Fruit fly (Drosophila melanogaster) whole organism, embryonic: ENCODE data around the gene Shmt.

Source experiments
- Bteb2 ChIP-seq: fragments of 200-800 bp; sonication (Bioruptor generic); optimal IDR thresholded peaks from 2 replicates; lab custom pipeline; 2016; ENCODE audit warnings: missing biosample characterization, missing genetic modification characterization
- CG1024 ChIP-seq: fragments of 200-800 bp; sonication (Bioruptor generic); IDR thresholded peaks from 2 replicates; pipeline ENCODE4 v1.3.6; 2022; ENCODE audit warnings: missing biosample characterization, missing genetic modification characterization
- CG10321 ChIP-seq: fragments of 200-800 bp; sonication (Bioruptor generic); IDR thresholded peaks from 2 replicates; pipeline ENCODE4 v1.3.6; 2022; ENCODE audit warnings: missing biosample characterization, missing genetic modification characterization
- CG14965 ChIP-seq: fragments of 200-800 bp; sonication (Bioruptor generic); optimal IDR thresholded peaks from 2 replicates; lab custom pipeline; 2016; ENCODE audit warnings: missing biosample characterization, missing genetic modification characterization, borderline replicate concordance
- CG15514 ChIP-seq: fragments of 200-800 bp; sonication (Bioruptor generic); optimal IDR thresholded peaks from 3 replicates; lab custom pipeline; 2017; ENCODE audit warnings: missing biosample characterization, missing genetic modification characterization, mild to moderate bottlenecking, moderate library complexity, missing genetic modification reagents
- CG15696 ChIP-seq: fragments of 200-800 bp; sonication (Bioruptor generic); optimal IDR thresholded peaks from 2 replicates; lab custom pipeline; 2019; ENCODE audit warnings: missing biosample characterization, mild to moderate bottlenecking, missing genetic modification characterization, moderate library complexity
- CG16813 ChIP-seq: fragments of 200-800 bp; sonication (Bioruptor generic); IDR thresholded peaks from 3 replicates; pipeline ENCODE4 v1.3.6; 2022; ENCODE audit warnings: missing biosample characterization, missing genetic modification characterization; ENCODE audit not compliant: partially characterized antibody
- CG17912 ChIP-seq: fragments of 200-800 bp; sonication (Bioruptor generic); optimal IDR thresholded peaks from 2 replicates; lab custom pipeline; 2018; ENCODE audit warnings: missing biosample characterization, mild to moderate bottlenecking, missing genetic modification characterization
- CG30403 ChIP-seq: fragments of 200-800 bp; sonication (Bioruptor generic); optimal IDR thresholded peaks from 3 replicates; lab custom pipeline; 2016; ENCODE audit warnings: missing biosample characterization, missing genetic modification characterization
- CG43689 ChIP-seq: fragments of 200-800 bp; sonication (Bioruptor generic); IDR thresholded peaks from 2 replicates; pipeline ENCODE4 v1.3.6; 2022; ENCODE audit warnings: missing biosample characterization, missing genetic modification characterization
- CG4424 ChIP-seq: fragments of 200-800 bp; sonication (Bioruptor generic); optimal IDR thresholded peaks from 3 replicates; lab custom pipeline; 2016; ENCODE audit warnings: missing biosample characterization, missing genetic modification characterization
- CG4707 ChIP-seq: fragments of 200-800 bp; sonication (Bioruptor generic); optimal IDR thresholded peaks from 2 replicates; lab custom pipeline; 2018; ENCODE audit warnings: missing biosample characterization, mild to moderate bottlenecking, missing genetic modification characterization, moderate library complexity
- CG4854 ChIP-seq: fragments of 200-800 bp; sonication (Bioruptor generic); optimal IDR thresholded peaks from 2 replicates; lab custom pipeline; 2016; ENCODE audit warnings: missing biosample characterization, missing genetic modification characterization, inconsistent platforms
- CG7745 ChIP-seq: fragments of 200-800 bp; sonication (Bioruptor generic); optimal IDR thresholded peaks from 2 replicates; lab custom pipeline; 2018; ENCODE audit warnings: missing biosample characterization, mild to moderate bottlenecking, missing genetic modification characterization, moderate library complexity
- CG8944 ChIP-seq: fragments of 200-800 bp; sonication (Bioruptor generic); optimal IDR thresholded peaks from 3 replicates; lab custom pipeline; 2016; ENCODE audit warnings: missing biosample characterization, missing genetic modification characterization
- CG9609 ChIP-seq: fragments of 200-800 bp; sonication (Bioruptor generic); optimal IDR thresholded peaks from 3 replicates; lab custom pipeline; 2016; ENCODE audit warnings: missing biosample characterization, missing genetic modification characterization
- CG9727 ChIP-seq: fragments of 200-800 bp; sonication (Bioruptor generic); optimal IDR thresholded peaks from 3 replicates; lab custom pipeline; 2017; ENCODE audit warnings: missing biosample characterization, mild to moderate bottlenecking, missing genetic modification characterization
- D ChIP-seq, 2 experiments: fragments of 200-800 bp in 1 of 2; fragments of >200 bp in 1 of 2; sonication (Bioruptor generic) in 1 of 2; optimal IDR thresholded peaks; 2 replicates in 1 of 2; 3 replicates in 1 of 2; lab custom pipeline; 2017; ENCODE audit warnings: mild to moderate bottlenecking in 1 of 2, missing biosample characterization in 1 of 2, missing genetic modification characterization in 1 of 2, missing genetic modification reagents in 1 of 2
- D19B ChIP-seq: fragments of 200-800 bp; sonication (Bioruptor generic); optimal IDR thresholded peaks from 2 replicates; lab custom pipeline; 2017; ENCODE audit warnings: missing biosample characterization, mild to moderate bottlenecking, missing genetic modification characterization
- E2f2 ChIP-seq: fragments of 200-800 bp; sonication (Bioruptor generic); IDR thresholded peaks from 2 replicates; pipeline ENCODE4 v1.3.6; 2022; ENCODE audit warnings: missing biosample characterization, missing genetic modification characterization
- Gsc ChIP-seq: fragments of 200-800 bp; sonication (Bioruptor generic); IDR thresholded peaks from 2 replicates; pipeline ENCODE4 v1.3.6; 2022; ENCODE audit warnings: missing biosample characterization, missing genetic modification characterization
- HHEX ChIP-seq: fragments of 200-800 bp; sonication (Bioruptor generic); optimal IDR thresholded peaks from 3 replicates; lab custom pipeline; 2017; ENCODE audit warnings: missing biosample characterization, mild to moderate bottlenecking, missing genetic modification characterization, missing genetic modification reagents
- Lhr ChIP-seq: fragments of 200-800 bp; sonication (Bioruptor generic); optimal IDR thresholded peaks from 3 replicates; lab custom pipeline; 2017; ENCODE audit warnings: mild to moderate bottlenecking, missing biosample characterization, missing genetic modification reagents, missing genetic modification characterization
- NC2α ChIP-seq: fragments of 200-800 bp; sonication (Bioruptor generic); optimal IDR thresholded peaks from 2 replicates; lab custom pipeline; 2016; ENCODE audit warnings: missing biosample characterization, missing genetic modification characterization
- NfI ChIP-seq: fragments of 200-800 bp; sonication (Bioruptor generic); optimal IDR thresholded peaks from 3 replicates; lab custom pipeline; 2018; ENCODE audit warnings: missing biosample characterization, mild to moderate bottlenecking, missing genetic modification characterization, moderate library complexity
- Opbp ChIP-seq: fragments of 200-800 bp; sonication (Bioruptor generic); IDR thresholded peaks from 3 replicates; pipeline ENCODE4 v1.3.6; 2022; ENCODE audit warnings: missing biosample characterization, missing genetic modification characterization; ENCODE audit not compliant: partially characterized antibody
- Sox102F ChIP-seq: fragments of 200-800 bp; sonication (Bioruptor generic); optimal IDR thresholded peaks from 2 replicates; lab custom pipeline; 2018; ENCODE audit warnings: missing biosample characterization, mild to moderate bottlenecking, missing genetic modification characterization, moderate library complexity
- Ssrp ChIP-seq: fragments of 200-800 bp; sonication (Bioruptor generic); optimal IDR thresholded peaks from 2 replicates; lab custom pipeline; 2018; ENCODE audit warnings: missing biosample characterization, mild to moderate bottlenecking, missing genetic modification characterization, moderate library complexity
- ab ChIP-seq: fragments of 200-800 bp; sonication (Bioruptor generic); optimal IDR thresholded peaks from 2 replicates; lab custom pipeline; 2016; ENCODE audit warnings: missing biosample characterization, missing genetic modification characterization
- amos ChIP-seq: fragments of 200-800 bp; sonication (Bioruptor generic); IDR thresholded peaks from 2 replicates; pipeline ENCODE4 v1.3.6; 2022; ENCODE audit warnings: missing biosample characterization, missing genetic modification characterization; ENCODE audit not compliant: partially characterized antibody
- aop ChIP-seq: fragments of 200-800 bp; sonication (Bioruptor generic); IDR thresholded peaks from 2 replicates; pipeline ENCODE4 v1.3.6; 2022; ENCODE audit warnings: missing biosample characterization, missing genetic modification characterization
- ara ChIP-seq: fragments of 200-800 bp; sonication (Bioruptor generic); IDR thresholded peaks from 2 replicates; pipeline ENCODE4 v1.3.6; 2022; ENCODE audit warnings: missing biosample characterization, missing genetic modification characterization
- bcd ChIP-seq: fragments of 200-800 bp; sonication (Bioruptor generic); optimal IDR thresholded peaks from 2 replicates; lab custom pipeline; 2017; ENCODE audit warnings: missing biosample characterization, mild to moderate bottlenecking, missing genetic modification characterization
- bigmax ChIP-seq: fragments of 200-800 bp; sonication (Bioruptor generic); optimal IDR thresholded peaks from 2 replicates; lab custom pipeline; 2018; ENCODE audit warnings: missing biosample characterization, mild to moderate bottlenecking, missing genetic modification characterization
- cato ChIP-seq: fragments of 200-800 bp; sonication (Bioruptor generic); optimal IDR thresholded peaks from 2 replicates; lab custom pipeline; 2016; ENCODE audit warnings: missing biosample characterization, missing genetic modification characterization, borderline replicate concordance
- caup ChIP-seq: fragments of 200-800 bp; sonication (Bioruptor generic); optimal IDR thresholded peaks from 3 replicates; lab custom pipeline; 2017; ENCODE audit warnings: missing biosample characterization, mild to moderate bottlenecking, missing genetic modification characterization, moderate library complexity; ENCODE audit not compliant: severe bottlenecking
- chinmo ChIP-seq: fragments of 200-800 bp; sonication (Bioruptor generic); IDR thresholded peaks from 4 replicates; pipeline ENCODE4 v1.3.6; 2022; ENCODE audit warnings: missing biosample characterization, missing genetic modification characterization; ENCODE audit not compliant: partially characterized antibody
- croc ChIP-seq: fragments of 200-800 bp; sonication (Bioruptor generic); conservative IDR thresholded peaks from 3 replicates; pipeline ENCODE4 v1.3.6; 2022; ENCODE audit warnings: missing biosample characterization, missing genetic modification characterization
- cwo ChIP-seq: fragments of 200-800 bp; sonication (Bioruptor generic); optimal IDR thresholded peaks from 3 replicates; lab custom pipeline; 2017; ENCODE audit warnings: missing biosample characterization, missing genetic modification characterization, mild to moderate bottlenecking, moderate library complexity, missing genetic modification reagents
- dati ChIP-seq: fragments of 200-800 bp; sonication (Bioruptor generic); IDR thresholded peaks from 2 replicates; pipeline ENCODE4 v1.3.6; 2022; ENCODE audit warnings: missing biosample characterization, missing genetic modification characterization
- fu2 ChIP-seq: fragments of 200-800 bp; sonication (Bioruptor generic); optimal IDR thresholded peaks from 2 replicates; lab custom pipeline; 2016; ENCODE audit warnings: missing biosample characterization, missing genetic modification characterization
- hth ChIP-seq: fragments of >200 bp; optimal IDR thresholded peaks from 2 replicates; lab custom pipeline; 2017; ENCODE audit warnings: inconsistent platforms
- jumu ChIP-seq: fragments of 200-800 bp; sonication (Bioruptor generic); optimal IDR thresholded peaks from 3 replicates; lab custom pipeline; 2016; ENCODE audit warnings: missing biosample characterization, missing genetic modification characterization
- p53 ChIP-seq: fragments of 200-800 bp; sonication (Bioruptor generic); optimal IDR thresholded peaks from 2 replicates; lab custom pipeline; 2016; ENCODE audit warnings: missing biosample characterization, missing genetic modification characterization
- pho ChIP-seq: fragments of 200-800 bp; sonication (Bioruptor generic); optimal IDR thresholded peaks from 2 replicates; lab custom pipeline; 2016; ENCODE audit warnings: missing biosample characterization, missing genetic modification characterization
- phol ChIP-seq: fragments of 200-800 bp; sonication (Bioruptor generic); optimal IDR thresholded peaks from 3 replicates; lab custom pipeline; 2018; ENCODE audit warnings: missing biosample characterization, mild to moderate bottlenecking, missing genetic modification characterization, moderate library complexity
- stc ChIP-seq: fragments of 200-800 bp; sonication (Bioruptor generic); IDR thresholded peaks from 2 replicates; pipeline ENCODE4 v1.3.6; 2022; ENCODE audit warnings: missing biosample characterization, missing genetic modification characterization
- zen ChIP-seq: fragments of 200-800 bp; sonication (Bioruptor generic); optimal IDR thresholded peaks from 3 replicates; lab custom pipeline; 2018; ENCODE audit warnings: missing biosample characterization, mild to moderate bottlenecking, missing genetic modification characterization, moderate library complexity

Gene Shmt

dm6 chrX:5918499-5919126 lies 2.0 kb upstream of the Shmt start (continued):
- TF ChIP-seq CG15514 (GFP tag; lab: Kevin White, UChicago), result peak; percentile 95
- TF ChIP-seq fu2 (GFP tag; lab: Kevin White, UChicago), result peak; percentile 98
- TF ChIP-seq CG30403 (GFP tag; lab: Kevin White, UChicago), result peak; percentile 99
- TF ChIP-seq D19B (GFP tag; lab: Kevin White, UChicago), result peak; percentile 95
- TF ChIP-seq CG17912 (GFP tag; lab: Kevin White, UChicago), result peak; percentile 89
- TF ChIP-seq croc (GFP tag; lab: Robert Waterston, UW), result peak; percentile 99
- peak; percentile 98 for TF ChIP-seq CG43689 (GFP tag; lab: Robert Waterston, UW)
- peak; percentile 67 for TF ChIP-seq CG7745
- TF ChIP-seq caup, result peak; percentile 99
- peak; percentile 96 for TF ChIP-seq aop
- no peak for TF ChIP-seq hth (lab: Kevin White, UChicago)
- TF ChIP-seq cato (GFP tag; lab: Kevin White, UChicago), result peak; percentile 98
- peak; percentile 97 for TF ChIP-seq zen
- peak; percentile 89; the same call in 2 of the 4 replicates for TF ChIP-seq chinmo
- TF ChIP-seq CG9727 (GFP tag; lab: Kevin White, UChicago), result peak; percentile 96
- peak; percentile 86 for TF ChIP-seq CG4707
- TF ChIP-seq phol (tag; lab: Kevin White, UChicago), result peak; percentile 97
- TF ChIP-seq E2f2 (GFP tag; lab: Robert Waterston, UW), result peak; percentile 89
- TF ChIP-seq D (optimal IDR thresholded peaks at IDR 0.05; lab: Kevin White, UChicago), result no peak
- TF ChIP-seq D (GFP tag; optimal IDR thresholded peaks at IDR 0.05; lab: Kevin White, UChicago), result peak; percentile 98
- peak; percentile 98 for TF ChIP-seq Bteb2 (GFP tag; lab: Kevin White, UChicago)
- peak; percentile 99 for TF ChIP-seq stc (GFP tag; lab: Robert Waterston, UW)
- peak; percentile 88 for TF ChIP-seq CG10321
- peak; percentile 99 for TF ChIP-seq ab (GFP tag; lab: Kevin White, UChicago)
- peak; percentile 96 for TF ChIP-seq p53 (GFP tag; lab: Kevin White, UChicago)
- TF ChIP-seq NC2α (GFP tag; lab: Kevin White, UChicago), result peak; percentile 98
- TF ChIP-seq HHEX (GFP tag; lab: Kevin White, UChicago), result peak; percentile 99
- TF ChIP-seq jumu (GFP tag; lab: Kevin White, UChicago), result peak; percentile 99
- TF ChIP-seq Lhr, result peak; percentile 92
- peak; percentile 99 for TF ChIP-seq Gsc (GFP tag; lab: Robert Waterston, UW)
- peak; percentile 78 for TF ChIP-seq bigmax (GFP tag; lab: Kevin White, UChicago)
- TF ChIP-seq CG1024 (GFP tag; lab: Robert Waterston, UW), result peak; percentile 97
- peak; percentile 98 for TF ChIP-seq Ssrp (tag; lab: Kevin White, UChicago)
- peak; percentile 94 for TF ChIP-seq CG16813 (GFP tag; lab: Robert Waterston, UW)
- TF ChIP-seq bcd (GFP tag; lab: Kevin White, UChicago), result peak; percentile 99
- TF ChIP-seq CG9609 (GFP tag; lab: Kevin White, UChicago), result peak; percentile 99
- TF ChIP-seq pho (GFP tag; lab: Kevin White, UChicago), result peak; percentile 99
- peak; percentile 84 for TF ChIP-seq CG14965 (GFP tag; lab: Kevin White, UChicago)
- TF ChIP-seq Sox102F (GFP tag; lab: Kevin White, UChicago), result peak; percentile 99
- TF ChIP-seq CG15696, result peak; percentile 91
- peak; percentile 98 for TF ChIP-seq dati (GFP tag; lab: Robert Waterston, UW)
- TF ChIP-seq CG8944, result peak; percentile 99
- peak; percentile 86; the same call in 1 of the 2 replicates for TF ChIP-seq amos
- peak; percentile 96 for TF ChIP-seq CG4854 (GFP tag; lab: Kevin White, UChicago)
- peak; percentile 99 for TF ChIP-seq ara (GFP tag; lab: Robert Waterston, UW)
- TF ChIP-seq NfI, result peak; percentile 99
- TF ChIP-seq CG4424 (GFP tag; lab: Kevin White, UChicago), result peak; percentile 99
- TF ChIP-seq Opbp (GFP tag; lab: Robert Waterston, UW), result peak; percentile 96
- peak; percentile 99 for TF ChIP-seq cwo (GFP tag; lab: Kevin White, UChicago)
